Worm (Caenorhabditis elegans) whole organism, L4/young adult: ENCODE measurements around the gene C05D10.4.

Source experiments
- W03F9.2 ChIP-seq: fragments of 150-350 bp; optimal IDR thresholded peaks from 2 replicates; lab custom pipeline; 2014; ENCODE audit warnings: missing biosample characterization, missing genetic modification characterization
- dao-5 ChIP-seq: sonication (generic microtip); optimal IDR thresholded peaks from 2 replicates; lab custom pipeline; 2016; ENCODE audit warnings: missing genotype, missing genetic modification characterization, moderate library complexity, missing compliant biosample characterization
- him-1 ChIP-seq: sonication (generic microtip); optimal IDR thresholded peaks from 2 replicates; lab custom pipeline; 2016; ENCODE audit warnings: missing genotype, missing genetic modification reagents, missing genetic modification characterization, missing compliant biosample characterization

DNA sequence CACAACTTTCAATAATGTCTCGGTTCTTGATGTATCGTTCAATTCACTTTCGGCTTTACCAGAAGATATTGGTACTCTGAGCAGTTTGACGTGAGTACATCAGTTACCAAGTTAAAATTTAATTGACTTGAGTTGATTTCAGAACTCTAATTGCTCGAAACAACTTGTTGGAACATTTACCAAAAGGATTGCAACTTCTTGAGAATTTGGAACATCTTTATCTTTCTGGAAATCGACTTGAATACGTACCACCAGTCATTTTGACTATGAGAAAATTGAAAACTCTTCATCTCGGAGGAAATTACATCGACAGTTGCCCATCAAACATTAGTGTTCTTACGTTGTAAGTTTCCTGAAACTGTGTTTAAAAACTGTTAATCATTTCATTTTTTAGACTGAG, 44.1 kb upstream of the C05D10.4 start:
- TF ChIP-seq W03F9.2, result no peak
- no peak for TF ChIP-seq him-1
- TF ChIP-seq dao-5 (tag; lab: Kevin White, UChicago), result no peak
